Worm (Caenorhabditis elegans) whole organism, mixed stage, embryonic: ENCODE measurements around the gene K08B4.7.

Source experiments
- M03D4.4 ChIP-seq: sonication (generic microtip); optimal IDR thresholded peaks from 2 replicates; lab custom pipeline; 2017; ENCODE audit warnings: mild to moderate bottlenecking, missing genetic modification characterization, missing compliant biosample characterization
- blmp-1 ChIP-seq: fragments of 150-350 bp; optimal IDR thresholded peaks from 2 replicates; lab custom pipeline; 2014; ENCODE audit warnings: missing biosample characterization, missing genetic modification characterization
- ceh-39 ChIP-seq: fragments of 150-350 bp; optimal IDR thresholded peaks from 2 replicates; lab custom pipeline; 2014; ENCODE audit warnings: missing biosample characterization, missing genetic modification characterization
- ces-1 ChIP-seq: fragments of 150-350 bp; optimal IDR thresholded peaks from 2 replicates; lab custom pipeline; 2014; ENCODE audit warnings: missing biosample characterization, missing genetic modification reagents, missing genetic modification characterization
- cnd-1 ChIP-seq: fragments of 200-800 bp; sonication (Bioruptor generic); optimal IDR thresholded peaks from 2 replicates; lab custom pipeline; 2018; ENCODE audit warnings: mild to moderate bottlenecking, missing genetic modification characterization, missing compliant biosample characterization
- drap-1 ChIP-seq: fragments of 200-800 bp; sonication (Bioruptor generic); optimal IDR thresholded peaks from 3 replicates; lab custom pipeline; 2018; ENCODE audit warnings: mild to moderate bottlenecking, missing genetic modification characterization, missing compliant biosample characterization
- elt-1 ChIP-seq: sonication (generic microtip); optimal IDR thresholded peaks from 2 replicates; lab custom pipeline; 2017; ENCODE audit warnings: missing genetic modification characterization, mild to moderate bottlenecking, missing compliant biosample characterization, antibody characterized with exemption, moderate library complexity, borderline replicate concordance; ENCODE audit not compliant: insufficient read depth
- elt-3 ChIP-seq: fragments of 150-350 bp; optimal IDR thresholded peaks from 2 replicates; lab custom pipeline; 2014; ENCODE audit warnings: missing biosample characterization, missing genetic modification characterization
- flh-1 ChIP-seq: fragments of 200-800 bp; sonication (Bioruptor generic); optimal IDR thresholded peaks from 2 replicates; lab custom pipeline; 2018; ENCODE audit warnings: mild to moderate bottlenecking, missing genetic modification characterization, moderate library complexity, missing compliant biosample characterization
- ham-2 ChIP-seq: fragments of 200-800 bp; sonication (Bioruptor generic); optimal IDR thresholded peaks from 2 replicates; lab custom pipeline; 2018; ENCODE audit warnings: mild to moderate bottlenecking, missing genetic modification characterization, missing compliant biosample characterization
- hlh-1 ChIP-seq: fragments of 150-350 bp; optimal IDR thresholded peaks from 2 replicates; lab custom pipeline; 2014; ENCODE audit warnings: missing biosample characterization, missing genetic modification reagents, missing genetic modification characterization
- lin-13 ChIP-seq: fragments of 150-350 bp; optimal IDR thresholded peaks from 2 replicates; lab custom pipeline; 2014; ENCODE audit warnings: missing biosample characterization, missing genetic modification characterization
- lin-32 ChIP-seq: fragments of 200-800 bp; sonication (Bioruptor generic); optimal IDR thresholded peaks from 2 replicates; lab custom pipeline; 2018; ENCODE audit warnings: mild to moderate bottlenecking, missing genetic modification characterization, missing compliant biosample characterization
- lsy-2 ChIP-seq: fragments of 150-350 bp; optimal IDR thresholded peaks from 2 replicates; lab custom pipeline; 2014; ENCODE audit warnings: missing biosample characterization, missing genetic modification characterization
- mep-1 ChIP-seq: fragments of 150-350 bp; optimal IDR thresholded peaks from 2 replicates; lab custom pipeline; 2017; ENCODE audit warnings: missing biosample characterization, missing genetic modification reagents, missing genetic modification characterization, inconsistent platforms
- mls-2 ChIP-seq: sonication (generic microtip); optimal IDR thresholded peaks from 2 replicates; lab custom pipeline; 2016; ENCODE audit warnings: mild to moderate bottlenecking, missing genetic modification characterization, moderate library complexity, missing compliant biosample characterization
- nhr-2 ChIP-seq: fragments of 150-350 bp; optimal IDR thresholded peaks from 2 replicates; lab custom pipeline; 2014; ENCODE audit warnings: missing biosample characterization, missing genetic modification characterization
- nhr-237 ChIP-seq: fragments of 150-350 bp; optimal IDR thresholded peaks from 2 replicates; lab custom pipeline; 2014; ENCODE audit warnings: missing biosample characterization, missing genetic modification characterization
- nhr-28 ChIP-seq: fragments of 150-350 bp; optimal IDR thresholded peaks from 2 replicates; lab custom pipeline; 2014; ENCODE audit warnings: missing biosample characterization, missing genetic modification characterization
- nhr-76 ChIP-seq: sonication (generic microtip); optimal IDR thresholded peaks from 2 replicates; lab custom pipeline; 2017; ENCODE audit warnings: missing biosample characterization, missing genetic modification characterization
- snpc-4 ChIP-seq: fragments of 150-350 bp; optimal IDR thresholded peaks from 2 replicates; lab custom pipeline; 2014; ENCODE audit warnings: missing biosample characterization, missing genetic modification characterization
- sptf-1 ChIP-seq: sonication (generic microtip); optimal IDR thresholded peaks from 2 replicates; lab custom pipeline; 2017; ENCODE audit warnings: mild to moderate bottlenecking, missing genetic modification characterization, moderate library complexity, missing compliant biosample characterization
- tbx-8 ChIP-seq: fragments of 200-800 bp; sonication (Bioruptor generic); optimal IDR thresholded peaks from 2 replicates; lab custom pipeline; 2018; ENCODE audit warnings: mild to moderate bottlenecking, missing genetic modification characterization, moderate library complexity, missing compliant biosample characterization
- unc-120 ChIP-seq: sonication (generic microtip); optimal IDR thresholded peaks from 2 replicates; lab custom pipeline; 2017; ENCODE audit warnings: missing genetic modification characterization, missing compliant biosample characterization; ENCODE audit not compliant: poor library complexity, severe bottlenecking
- unc-39 ChIP-seq: fragments of 150-350 bp; optimal IDR thresholded peaks from 2 replicates; lab custom pipeline; 2014; ENCODE audit warnings: missing biosample characterization, missing genetic modification characterization
- unc-62 ChIP-seq: fragments of 150-350 bp; optimal IDR thresholded peaks from 2 replicates; lab custom pipeline; 2014; ENCODE audit warnings: missing biosample characterization, missing genetic modification reagents, missing genetic modification characterization
- ztf-11 ChIP-seq: fragments of 150-350 bp; optimal IDR thresholded peaks from 2 replicates; lab custom pipeline; 2014; ENCODE audit warnings: missing biosample characterization, missing genetic modification characterization

Gene K08B4.7

ce11 chrIV:6065186-6065585 lies 27.0 kb downstream of the K08B4.7 start:
- TF ChIP-seq ces-1 (GFP tag; lab: Kevin White, UChicago) (peak; percentile 90), mls-2 (tag; lab: Kevin White, UChicago) (no peak), unc-120 (tag; lab: Kevin White, UChicago) (no peak), nhr-76 (tag; lab: Kevin White, UChicago) (no peak)

ce11 chrIV:6064657-6065056 lies 27.6 kb downstream of the K08B4.7 start:
- TF ChIP-seq ceh-39 (no peak), lin-13 (tag; lab: Kevin White, UChicago) (no peak), elt-3 (tag; lab: Kevin White, UChicago) (no peak), sptf-1 (no peak), M03D4.4 (tag; lab: Kevin White, UChicago) (no peak), flh-1 (GFP tag; lab: Kevin White, UChicago) (no peak), drap-1 (no peak), blmp-1 (tag; lab: Kevin White, UChicago) (no peak), mep-1 (tag; lab: Kevin White, UChicago) (no peak), unc-39 (tag; lab: Kevin White, UChicago) (no peak), snpc-4 (tag; lab: Kevin White, UChicago) (no peak)

- no peak for TF ChIP-seq ham-2
- TF ChIP-seq ces-1 (GFP tag; lab: Kevin White, UChicago) = no peak
- no peak for TF ChIP-seq elt-3 (tag; lab: Kevin White, UChicago)
- TF ChIP-seq cnd-1 (tag; lab: Kevin White, UChicago) = no peak
- no peak for TF ChIP-seq mep-1 (tag; lab: Kevin White, UChicago)
- TF ChIP-seq lsy-2 (tag; lab: Kevin White, UChicago) = no peak
- no peak for TF ChIP-seq nhr-237 (tag; lab: Kevin White, UChicago)
- TF ChIP-seq drap-1 = no peak
- TF ChIP-seq nhr-76 (tag; lab: Kevin White, UChicago) = no peak
Observed at ce11 chrIV:6062078-6062477, 30.1 kb downstream of the K08B4.7 start.

- TF ChIP-seq ces-1 (GFP tag; lab: Kevin White, UChicago) (peak; percentile 93), mep-1 (tag; lab: Kevin White, UChicago) (no peak)
Observed at ce11 chrIV:6060912-6061311, 31.3 kb downstream of the K08B4.7 start.

ce11 chrIV:6059702-6060101 lies 32.5 kb downstream of the K08B4.7 start:
- TF ChIP-seq nhr-237 (tag; lab: Kevin White, UChicago) = no peak
- TF ChIP-seq ces-1 (GFP tag; lab: Kevin White, UChicago) = no peak
- TF ChIP-seq mls-2 (tag; lab: Kevin White, UChicago) = no peak
- no peak for TF ChIP-seq elt-3 (tag; lab: Kevin White, UChicago)
- no peak for TF ChIP-seq ceh-39
- TF ChIP-seq drap-1 = no peak
- TF ChIP-seq tbx-8 (GFP tag; lab: Kevin White, UChicago) = no peak
- TF ChIP-seq nhr-76 (tag; lab: Kevin White, UChicago) = no peak

ce11 chrIV:6054833-6055232 lies 37.4 kb downstream of the K08B4.7 start:
- peak; percentile 77 for TF ChIP-seq ces-1 (GFP tag; lab: Kevin White, UChicago)
- TF ChIP-seq nhr-237 (tag; lab: Kevin White, UChicago) = no peak

ce11 chrIV:6053436-6053835 lies 38.8 kb downstream of the K08B4.7 start:
- TF ChIP-seq hlh-1 (tag; lab: Kevin White, UChicago) = no peak
- peak; percentile 47 for TF ChIP-seq ces-1 (GFP tag; lab: Kevin White, UChicago)

- TF ChIP-seq elt-1 (tag; lab: Kevin White, UChicago) (no peak), nhr-2 (tag; lab: Kevin White, UChicago) (no peak), nhr-28 (tag; lab: Kevin White, UChicago) (no peak), sptf-1 (no peak), mls-2 (tag; lab: Kevin White, UChicago) (no peak), lin-32 (GFP tag; lab: Kevin White, UChicago) (no peak), mep-1 (tag; lab: Kevin White, UChicago) (no peak), ceh-39 (no peak), lin-13 (tag; lab: Kevin White, UChicago) (no peak), unc-39 (tag; lab: Kevin White, UChicago) (no peak), unc-62 (no peak), ztf-11 (tag; lab: Kevin White, UChicago) (no peak)
Observed at ce11 chrIV:6051884-6052283, 40.3 kb downstream of the K08B4.7 start.
